Worm (Caenorhabditis elegans) whole organism, mixed stage, embryonic: ENCODE results near the gene srd-5.

Experiments used
- bed-3 ChIP-seq: fragments of 200-800 bp; sonication (Bioruptor generic); optimal IDR thresholded peaks from 3 replicates; lab custom pipeline; 2018; ENCODE audit warnings: mild to moderate bottlenecking, missing genetic modification characterization, moderate library complexity, missing compliant biosample characterization
- blmp-1 ChIP-seq: fragments of 150-350 bp; optimal IDR thresholded peaks from 2 replicates; lab custom pipeline; 2014; ENCODE audit warnings: missing biosample characterization, missing genetic modification characterization
- ceh-39 ChIP-seq: fragments of 150-350 bp; optimal IDR thresholded peaks from 2 replicates; lab custom pipeline; 2014; ENCODE audit warnings: missing biosample characterization, missing genetic modification characterization
- ceh-43 ChIP-seq: fragments of 200-800 bp; sonication (Bioruptor generic); optimal IDR thresholded peaks from 2 replicates; lab custom pipeline; 2018; ENCODE audit warnings: mild to moderate bottlenecking, missing genetic modification characterization, moderate library complexity, missing compliant biosample characterization
- ceh-83 ChIP-seq: fragments of 200-800 bp; sonication (Bioruptor generic); optimal IDR thresholded peaks from 2 replicates; lab custom pipeline; 2018; ENCODE audit warnings: mild to moderate bottlenecking, missing genetic modification characterization, missing compliant biosample characterization
- ces-1 ChIP-seq: fragments of 150-350 bp; optimal IDR thresholded peaks from 2 replicates; lab custom pipeline; 2014; ENCODE audit warnings: missing biosample characterization, missing genetic modification reagents, missing genetic modification characterization
- drap-1 ChIP-seq: fragments of 200-800 bp; sonication (Bioruptor generic); optimal IDR thresholded peaks from 3 replicates; lab custom pipeline; 2018; ENCODE audit warnings: mild to moderate bottlenecking, missing genetic modification characterization, missing compliant biosample characterization
- elt-1 ChIP-seq: sonication (generic microtip); optimal IDR thresholded peaks from 2 replicates; lab custom pipeline; 2017; ENCODE audit warnings: missing genetic modification characterization, mild to moderate bottlenecking, missing compliant biosample characterization, antibody characterized with exemption, moderate library complexity, borderline replicate concordance; ENCODE audit not compliant: insufficient read depth
- elt-3 ChIP-seq: fragments of 150-350 bp; optimal IDR thresholded peaks from 2 replicates; lab custom pipeline; 2014; ENCODE audit warnings: missing biosample characterization, missing genetic modification characterization
- flh-1 ChIP-seq: fragments of 200-800 bp; sonication (Bioruptor generic); optimal IDR thresholded peaks from 2 replicates; lab custom pipeline; 2018; ENCODE audit warnings: mild to moderate bottlenecking, missing genetic modification characterization, moderate library complexity, missing compliant biosample characterization
- ham-2 ChIP-seq: fragments of 200-800 bp; sonication (Bioruptor generic); optimal IDR thresholded peaks from 2 replicates; lab custom pipeline; 2018; ENCODE audit warnings: mild to moderate bottlenecking, missing genetic modification characterization, missing compliant biosample characterization
- hlh-1 ChIP-seq: fragments of 150-350 bp; optimal IDR thresholded peaks from 2 replicates; lab custom pipeline; 2014; ENCODE audit warnings: missing biosample characterization, missing genetic modification reagents, missing genetic modification characterization
- lin-13 ChIP-seq: fragments of 150-350 bp; optimal IDR thresholded peaks from 2 replicates; lab custom pipeline; 2014; ENCODE audit warnings: missing biosample characterization, missing genetic modification characterization
- lin-32 ChIP-seq: fragments of 200-800 bp; sonication (Bioruptor generic); optimal IDR thresholded peaks from 2 replicates; lab custom pipeline; 2018; ENCODE audit warnings: mild to moderate bottlenecking, missing genetic modification characterization, missing compliant biosample characterization
- mep-1 ChIP-seq: fragments of 150-350 bp; optimal IDR thresholded peaks from 2 replicates; lab custom pipeline; 2017; ENCODE audit warnings: missing biosample characterization, missing genetic modification reagents, missing genetic modification characterization, inconsistent platforms
- mls-2 ChIP-seq: sonication (generic microtip); optimal IDR thresholded peaks from 2 replicates; lab custom pipeline; 2016; ENCODE audit warnings: mild to moderate bottlenecking, missing genetic modification characterization, moderate library complexity, missing compliant biosample characterization
- nhr-12 ChIP-seq: fragments of 150-350 bp; optimal IDR thresholded peaks from 2 replicates; lab custom pipeline; 2014; ENCODE audit warnings: missing biosample characterization, missing genetic modification characterization
- nhr-2 ChIP-seq: fragments of 150-350 bp; optimal IDR thresholded peaks from 2 replicates; lab custom pipeline; 2014; ENCODE audit warnings: missing biosample characterization, missing genetic modification characterization
- nhr-28 ChIP-seq: fragments of 150-350 bp; optimal IDR thresholded peaks from 2 replicates; lab custom pipeline; 2014; ENCODE audit warnings: missing biosample characterization, missing genetic modification characterization
- nhr-76 ChIP-seq: sonication (generic microtip); optimal IDR thresholded peaks from 2 replicates; lab custom pipeline; 2017; ENCODE audit warnings: missing biosample characterization, missing genetic modification characterization
- sem-2 ChIP-seq: fragments of 200-800 bp; sonication (Bioruptor generic); optimal IDR thresholded peaks from 2 replicates; lab custom pipeline; 2018; ENCODE audit warnings: mild to moderate bottlenecking, missing genetic modification characterization, missing compliant biosample characterization
- snpc-4 ChIP-seq: fragments of 150-350 bp; optimal IDR thresholded peaks from 2 replicates; lab custom pipeline; 2014; ENCODE audit warnings: missing biosample characterization, missing genetic modification characterization
- tbx-8 ChIP-seq: fragments of 200-800 bp; sonication (Bioruptor generic); optimal IDR thresholded peaks from 2 replicates; lab custom pipeline; 2018; ENCODE audit warnings: mild to moderate bottlenecking, missing genetic modification characterization, moderate library complexity, missing compliant biosample characterization
- unc-120 ChIP-seq: sonication (generic microtip); optimal IDR thresholded peaks from 2 replicates; lab custom pipeline; 2017; ENCODE audit warnings: missing genetic modification characterization, missing compliant biosample characterization; ENCODE audit not compliant: poor library complexity, severe bottlenecking
- unc-39 ChIP-seq: fragments of 150-350 bp; optimal IDR thresholded peaks from 2 replicates; lab custom pipeline; 2014; ENCODE audit warnings: missing biosample characterization, missing genetic modification characterization
- unc-62 ChIP-seq: fragments of 150-350 bp; optimal IDR thresholded peaks from 2 replicates; lab custom pipeline; 2014; ENCODE audit warnings: missing biosample characterization, missing genetic modification reagents, missing genetic modification characterization
- ztf-11 ChIP-seq: fragments of 150-350 bp; optimal IDR thresholded peaks from 2 replicates; lab custom pipeline; 2014; ENCODE audit warnings: missing biosample characterization, missing genetic modification characterization

Gene srd-5

ce11 chrIV:5703443-5703842, 29.1 kb upstream of the srd-5 start, which contains the start of the genes C55C3.73 and perm-5:
Gene C55C3.73 (minus strand): TSS chrIV:5703451.
Gene perm-5 (minus strand): TSS chrIV:5703468.
- no peak for TF ChIP-seq ces-1 (GFP tag; lab: Kevin White, UChicago)
- TF ChIP-seq nhr-76 (tag; lab: Kevin White, UChicago) = no peak
- TF ChIP-seq elt-3 (tag; lab: Kevin White, UChicago) = no peak
- TF ChIP-seq lin-13 (tag; lab: Kevin White, UChicago) = no peak
- TF ChIP-seq flh-1 (GFP tag; lab: Kevin White, UChicago) = no peak
- TF ChIP-seq unc-39 = no peak
- no peak for TF ChIP-seq unc-120
- no peak for TF ChIP-seq ham-2 (GFP tag; lab: Kevin White, UChicago)
- no peak for TF ChIP-seq ceh-39
- no peak for TF ChIP-seq unc-62 (GFP tag; lab: Kevin White, UChicago)
- no peak for TF ChIP-seq drap-1 (GFP tag; lab: Kevin White, UChicago)
- TF ChIP-seq mls-2 = no peak
- no peak for TF ChIP-seq nhr-28
- TF ChIP-seq snpc-4 (tag; lab: Kevin White, UChicago) = no peak
- TF ChIP-seq ceh-83 (GFP tag; lab: Kevin White, UChicago) = no peak
- TF ChIP-seq elt-1 = no peak
- no peak for TF ChIP-seq ceh-43 (GFP tag; lab: Kevin White, UChicago)
- no peak for TF ChIP-seq hlh-1 (tag; lab: Kevin White, UChicago)
- TF ChIP-seq, all 35 proteins: peak for 0

- TF ChIP-seq ham-2 (GFP tag; lab: Kevin White, UChicago) = peak; percentile 1
- no peak for TF ChIP-seq nhr-28
These were observed 27.3 kb upstream of the srd-5 start for ce11 chrIV:5701646-5702045.

DNA sequence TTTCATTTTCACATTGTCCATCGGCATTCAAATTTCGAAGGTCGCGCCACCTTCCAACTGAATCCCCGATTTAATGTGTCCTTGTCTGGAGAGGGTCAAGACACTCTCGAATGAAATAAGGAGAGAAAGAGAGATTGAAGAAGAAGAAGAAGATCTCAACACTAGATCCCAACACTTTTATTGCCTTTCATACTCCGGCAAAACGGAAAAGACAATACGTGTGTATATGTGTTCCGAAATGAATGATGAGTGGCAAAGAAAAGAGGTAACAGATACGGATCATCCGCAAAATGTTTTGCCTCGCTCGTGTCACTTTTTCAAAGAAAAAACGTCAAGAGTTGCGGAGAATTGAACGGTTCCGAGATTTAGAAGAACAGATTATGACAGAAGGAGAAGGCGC, 26.0 kb upstream of the srd-5 start:
- TF ChIP-seq blmp-1 (peak; percentile 63), unc-62 (GFP tag; lab: Kevin White, UChicago) (peak; percentile 82), nhr-2 (tag; lab: Kevin White, UChicago) (no peak), elt-1 (peak; percentile 67), unc-39 (no peak), ham-2 (GFP tag; lab: Kevin White, UChicago) (peak; percentile 16)

DNA sequence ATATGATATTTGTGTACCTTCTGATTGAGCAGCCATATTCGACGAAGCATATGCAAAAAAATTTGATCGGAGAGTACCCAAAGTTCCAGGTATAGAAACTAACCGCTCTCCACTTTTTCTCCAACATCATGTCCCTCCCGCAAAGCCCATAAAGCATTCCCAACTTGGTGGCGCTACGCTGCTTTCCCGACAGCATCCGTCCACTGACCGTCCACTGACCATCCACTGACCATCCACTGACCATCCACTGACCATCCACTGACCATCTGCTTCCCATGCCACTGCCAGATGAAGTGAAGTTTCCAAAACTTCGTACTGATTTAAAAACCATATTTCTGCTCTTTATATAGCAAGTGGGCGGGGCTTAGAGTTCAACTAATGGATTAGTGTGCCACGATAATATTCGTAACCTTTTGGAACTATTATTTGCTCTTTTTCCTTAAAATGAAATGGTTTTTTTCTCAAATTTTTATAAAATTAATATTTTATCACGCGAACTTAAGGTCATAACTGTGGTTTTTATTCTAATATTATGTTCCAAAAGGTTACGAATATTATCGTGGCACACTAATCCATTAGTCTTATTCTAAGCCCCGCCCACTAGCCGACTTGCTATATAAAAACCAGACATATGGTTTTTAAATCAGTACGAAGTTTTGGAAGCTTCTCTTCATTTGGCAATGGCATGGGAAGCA, 16.2 kb upstream of the srd-5 start, which contains the start of gene C55C3.8:
TSS of gene C55C3.8 (plus strand) at position 645 of the 695 bp plus-strand sequence.
- no peak for TF ChIP-seq ces-1 (GFP tag; lab: Kevin White, UChicago)
- TF ChIP-seq bed-3 = no peak
- no peak for TF ChIP-seq ceh-43 (GFP tag; lab: Kevin White, UChicago)
- TF ChIP-seq nhr-28 = no peak
- TF ChIP-seq nhr-76 (tag; lab: Kevin White, UChicago) = no peak
- no peak for TF ChIP-seq lin-13 (tag; lab: Kevin White, UChicago)
- TF ChIP-seq, all 35 proteins: peak for 0

DNA sequence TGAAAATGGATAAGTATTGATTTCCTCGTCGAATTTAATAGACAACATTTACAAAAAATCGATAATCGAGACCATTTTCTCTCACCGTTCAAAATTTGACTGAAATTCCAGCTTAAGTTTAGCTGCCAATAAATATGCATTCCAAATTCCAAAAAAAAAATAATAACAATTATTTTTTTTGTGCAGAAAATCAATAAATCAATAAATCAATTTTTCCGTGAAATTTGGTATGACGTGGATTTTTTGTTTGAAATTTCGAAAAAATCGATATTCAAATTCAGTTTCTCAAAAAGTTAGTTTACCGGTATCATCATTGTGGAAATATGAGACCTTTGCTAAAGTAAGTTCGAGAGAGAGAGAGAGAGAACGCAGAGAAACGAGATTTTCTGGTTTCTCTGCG, 10.7 kb upstream of the srd-5 start, which contains the start of gene C55C3.3:
TSS of gene C55C3.3 (plus strand) at position 274 of the 400 bp plus-strand sequence.
- TF ChIP-seq unc-62 (GFP tag; lab: Kevin White, UChicago) (no peak), mep-1 (no peak), sem-2 (GFP tag; lab: Kevin White, UChicago) (no peak), tbx-8 (GFP tag; lab: Kevin White, UChicago) (no peak), ztf-11 (tag; lab: Kevin White, UChicago) (no peak)

DNA sequence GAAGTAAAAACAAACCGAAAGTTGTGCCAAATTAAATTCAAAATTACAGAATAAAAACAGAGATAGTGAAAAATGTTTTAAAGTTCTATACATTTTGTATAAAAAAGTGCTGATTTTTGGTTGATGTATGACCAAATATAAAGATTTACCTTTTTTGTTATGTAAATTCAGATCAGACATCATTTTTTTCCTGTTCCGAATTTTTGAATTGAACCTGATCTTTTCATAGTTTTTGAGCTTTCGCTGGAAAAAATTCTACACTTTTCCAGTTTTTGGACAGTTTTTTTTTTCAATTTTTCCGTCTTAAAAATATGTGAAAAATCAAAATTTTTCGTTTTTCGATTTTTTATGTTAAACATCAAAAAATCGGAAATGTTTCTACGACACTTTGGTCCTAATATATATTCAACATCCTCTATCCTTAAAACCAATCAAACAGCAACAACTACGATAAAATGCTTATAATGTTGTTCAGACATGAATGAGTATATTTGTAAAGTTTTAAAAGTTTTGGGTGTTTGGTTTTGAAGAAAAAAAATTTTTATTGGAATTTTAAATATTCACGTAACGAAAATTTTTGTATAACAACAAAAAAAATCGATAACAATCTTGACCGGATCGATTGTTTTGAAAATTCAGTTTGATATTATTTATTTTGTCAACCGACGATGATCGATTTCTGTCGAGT, 8.4 kb upstream of the srd-5 start, which contains the start of the genes C55C3.7 and C55C3.6:
TSS of gene C55C3.7 (minus strand) at position 101 of the 688 bp plus-strand sequence.
TSS of gene C55C3.6 (plus strand) at position 638 of the 688 bp plus-strand sequence.
- TF ChIP-seq nhr-12 (tag; lab: Kevin White, UChicago) (no peak), bed-3 (no peak), hlh-1 (tag; lab: Kevin White, UChicago) (no peak), elt-1 (no peak), lin-32 (GFP tag; lab: Kevin White, UChicago) (no peak), ces-1 (GFP tag; lab: Kevin White, UChicago) (no peak)
- TF ChIP-seq, all 35 proteins: peak for 0
